Fruit fly (Drosophila melanogaster) whole organism, prepupa: ENCODE data around the gene Setd3.

Experiments used
- Blimp-1 ChIP-seq: fragments of 200-800 bp; sonication (Bioruptor generic); optimal IDR thresholded peaks from 3 replicates; lab custom pipeline; 2017; ENCODE audit warnings: missing biosample characterization, missing genetic modification characterization, mild to moderate bottlenecking, moderate library complexity, missing genetic modification reagents
- CG10631 ChIP-seq: fragments of 200-800 bp; sonication (Bioruptor generic); optimal IDR thresholded peaks from 2 replicates; lab custom pipeline; 2016; ENCODE audit warnings: missing biosample characterization, missing genetic modification characterization
- CG10669 ChIP-seq: fragments of 200-800 bp; sonication (Bioruptor generic); optimal IDR thresholded peaks from 3 replicates; lab custom pipeline; 2018; ENCODE audit warnings: missing biosample characterization, mild to moderate bottlenecking, missing genetic modification characterization, moderate library complexity
- CG11294 ChIP-seq: fragments of 200-800 bp; sonication (Bioruptor generic); IDR thresholded peaks from 2 replicates; pipeline ENCODE4 v1.3.6; 2022; ENCODE audit warnings: missing biosample characterization, missing genetic modification characterization
- CG11762 ChIP-seq: fragments of 200-800 bp; sonication (Bioruptor generic); optimal IDR thresholded peaks from 3 replicates; lab custom pipeline; 2016; ENCODE audit warnings: missing biosample characterization, missing genetic modification characterization; ENCODE audit not compliant: insufficient read depth
- CG11902 ChIP-seq: fragments of 200-800 bp; sonication (Bioruptor generic); optimal IDR thresholded peaks from 3 replicates; lab custom pipeline; 2016; ENCODE audit warnings: missing biosample characterization, missing genetic modification characterization
- CG15336 ChIP-seq: fragments of 200-800 bp; sonication (Bioruptor generic); IDR thresholded peaks from 2 replicates; pipeline ENCODE4 v1.3.6; 2022; ENCODE audit warnings: missing biosample characterization, missing genetic modification characterization
- CG1621 ChIP-seq: fragments of 200-800 bp; sonication (Bioruptor generic); optimal IDR thresholded peaks from 3 replicates; lab custom pipeline; 2018; ENCODE audit warnings: missing biosample characterization, mild to moderate bottlenecking, missing genetic modification characterization
- CG3032 ChIP-seq: fragments of 200-800 bp; optimal IDR thresholded peaks from 2 replicates; lab custom pipeline; 2019; ENCODE audit warnings: missing biosample characterization, mild to moderate bottlenecking, missing genetic modification characterization, moderate library complexity
- CG32006 ChIP-seq: fragments of 200-800 bp; sonication (Bioruptor generic); optimal IDR thresholded peaks from 3 replicates; lab custom pipeline; 2017; ENCODE audit warnings: missing biosample characterization, mild to moderate bottlenecking, missing genetic modification characterization
- CG34406 ChIP-seq: fragments of 200-800 bp; sonication (Bioruptor generic); optimal IDR thresholded peaks from 3 replicates; lab custom pipeline; 2016; ENCODE audit warnings: missing biosample characterization, missing genetic modification characterization
- CG3919 ChIP-seq: fragments of 200-800 bp; sonication (Bioruptor generic); optimal IDR thresholded peaks from 3 replicates; lab custom pipeline; 2016; ENCODE audit warnings: missing biosample characterization, missing genetic modification characterization
- CG4318 ChIP-seq: fragments of 200-800 bp; sonication (Bioruptor generic); optimal IDR thresholded peaks from 3 replicates; lab custom pipeline; 2017; ENCODE audit warnings: missing biosample characterization, mild to moderate bottlenecking, missing genetic modification characterization
- CG6163 ChIP-seq: fragments of 200-800 bp; sonication (Bioruptor generic); IDR thresholded peaks from 3 replicates; pipeline ENCODE4 v1.3.6; 2022; ENCODE audit warnings: missing biosample characterization, missing genetic modification characterization
- CG6276 ChIP-seq: fragments of 200-800 bp; sonication (Bioruptor generic); optimal IDR thresholded peaks from 2 replicates; lab custom pipeline; 2017; ENCODE audit warnings: missing biosample characterization, mild to moderate bottlenecking, missing genetic modification characterization
- CG6792 ChIP-seq: fragments of 200-800 bp; sonication (Bioruptor generic); optimal IDR thresholded peaks from 3 replicates; lab custom pipeline; 2016; ENCODE audit warnings: missing biosample characterization, missing genetic modification characterization
- CG6808 ChIP-seq: fragments of 200-800 bp; sonication (Bioruptor generic); optimal IDR thresholded peaks from 3 replicates; lab custom pipeline; 2017; ENCODE audit warnings: missing biosample characterization, missing genetic modification characterization, mild to moderate bottlenecking, moderate library complexity, missing genetic modification reagents
- CG8119 ChIP-seq: fragments of 200-800 bp; sonication (Bioruptor generic); IDR thresholded peaks from 3 replicates; pipeline ENCODE4 v1.3.6; 2022; ENCODE audit warnings: missing biosample characterization, missing genetic modification characterization
- CG8319 ChIP-seq: fragments of 200-800 bp; sonication (Bioruptor generic); optimal IDR thresholded peaks from 3 replicates; lab custom pipeline; 2016; ENCODE audit warnings: missing biosample characterization, missing genetic modification characterization
- CG8632 ChIP-seq: fragments of 200-800 bp; sonication (Bioruptor generic); optimal IDR thresholded peaks from 3 replicates; lab custom pipeline; 2016; ENCODE audit warnings: missing biosample characterization, missing genetic modification characterization
- CG9139 ChIP-seq: fragments of 200-800 bp; sonication (Bioruptor generic); optimal IDR thresholded peaks from 3 replicates; lab custom pipeline; 2017; ENCODE audit warnings: missing biosample characterization, mild to moderate bottlenecking, missing genetic modification characterization
- Eip78C ChIP-seq: fragments of 200-800 bp; sonication (Bioruptor generic); peaks from one replicate; lab custom pipeline; 2016; ENCODE audit warnings: missing biosample characterization, missing genetic modification characterization
- Ets21C ChIP-seq: fragments of 200-800 bp; sonication (Bioruptor generic); optimal IDR thresholded peaks from 3 replicates; lab custom pipeline; 2016; ENCODE audit warnings: missing biosample characterization, missing genetic modification characterization
- Ets96B ChIP-seq: fragments of 200-800 bp; optimal IDR thresholded peaks from 2 replicates; lab custom pipeline; 2019; ENCODE audit warnings: missing biosample characterization, mild to moderate bottlenecking, missing genetic modification characterization, moderate library complexity
- Hr38 ChIP-seq: sonication (Bioruptor generic); optimal IDR thresholded peaks from 2 replicates; lab custom pipeline; 2016; ENCODE audit warnings: missing biosample characterization, missing genetic modification characterization
- Hr39 ChIP-seq: fragments of 200-800 bp; sonication (Bioruptor generic); optimal IDR thresholded peaks from 2 replicates; lab custom pipeline; 2016; ENCODE audit warnings: missing biosample characterization, missing genetic modification characterization
- Hr4 ChIP-seq: fragments of 200-800 bp; sonication (Bioruptor generic); optimal IDR thresholded peaks from 3 replicates; lab custom pipeline; 2016; ENCODE audit warnings: missing biosample characterization, missing genetic modification characterization
- Lpt ChIP-seq: fragments of 200-800 bp; sonication (Bioruptor generic); optimal IDR thresholded peaks from 3 replicates; lab custom pipeline; 2016; ENCODE audit warnings: missing biosample characterization, missing genetic modification characterization
- OdsH ChIP-seq: fragments of 200-800 bp; sonication (Bioruptor generic); optimal IDR thresholded peaks from 3 replicates; lab custom pipeline; 2016; ENCODE audit warnings: missing biosample characterization, missing genetic modification characterization
- Smox ChIP-seq: fragments of 200-800 bp; sonication (Bioruptor generic); optimal IDR thresholded peaks from 3 replicates; lab custom pipeline; 2016; ENCODE audit warnings: missing biosample characterization, missing genetic modification characterization
- Sox102F ChIP-seq: fragments of 200-800 bp; sonication (Bioruptor generic); optimal IDR thresholded peaks from 2 replicates; lab custom pipeline; 2016; ENCODE audit warnings: missing biosample characterization, mild to moderate bottlenecking, missing genetic modification characterization
- Sox15 ChIP-seq: fragments of 200-800 bp; sonication (Bioruptor generic); optimal IDR thresholded peaks from 3 replicates; lab custom pipeline; 2016; ENCODE audit warnings: missing biosample characterization, missing genetic modification characterization
- acj6 ChIP-seq: fragments of 200-800 bp; sonication (Bioruptor generic); optimal IDR thresholded peaks from 3 replicates; lab custom pipeline; 2016; ENCODE audit warnings: missing biosample characterization, missing genetic modification characterization
- cyc ChIP-seq: fragments of 200-800 bp; sonication (Bioruptor generic); optimal IDR thresholded peaks from 3 replicates; lab custom pipeline; 2016; ENCODE audit warnings: missing biosample characterization, missing genetic modification characterization
- fd85E ChIP-seq: fragments of 200-800 bp; sonication (Bioruptor generic); optimal IDR thresholded peaks from 3 replicates; lab custom pipeline; 2016; ENCODE audit warnings: missing biosample characterization, missing genetic modification characterization
- fkh ChIP-seq: fragments of 200-800 bp; sonication (Bioruptor generic); optimal IDR thresholded peaks from 3 replicates; lab custom pipeline; 2017; ENCODE audit warnings: missing biosample characterization, mild to moderate bottlenecking, missing genetic modification characterization, moderate library complexity
- lz ChIP-seq: fragments of 200-800 bp; sonication (Bioruptor generic); optimal IDR thresholded peaks from 3 replicates; lab custom pipeline; 2016; ENCODE audit warnings: missing biosample characterization, missing genetic modification characterization
- net ChIP-seq: fragments of 200-800 bp; sonication (Bioruptor generic); optimal IDR thresholded peaks from 3 replicates; lab custom pipeline; 2016; ENCODE audit warnings: missing biosample characterization, missing genetic modification characterization
- salr ChIP-seq, 2 experiments: fragments of 200-800 bp; sonication (Bioruptor generic); optimal IDR thresholded peaks; 3 replicates each; lab custom pipeline; 2016 to 2018; ENCODE audit warnings: missing biosample characterization in 2 of 2, missing genetic modification characterization in 2 of 2, mild to moderate bottlenecking in 1 of 2
- spab ChIP-seq: fragments of 200-800 bp; sonication (Bioruptor generic); optimal IDR thresholded peaks from 2 replicates; lab custom pipeline; 2017; ENCODE audit warnings: missing biosample characterization, mild to moderate bottlenecking, missing genetic modification characterization, missing genetic modification reagents
- topi ChIP-seq: fragments of 200-800 bp; sonication (Bioruptor generic); optimal IDR thresholded peaks from 3 replicates; lab custom pipeline; 2016; ENCODE audit warnings: missing biosample characterization, missing genetic modification characterization
- vri ChIP-seq: fragments of 200-800 bp; sonication (Bioruptor generic); optimal IDR thresholded peaks from 3 replicates; lab custom pipeline; 2016; ENCODE audit warnings: missing biosample characterization, mild to moderate bottlenecking, missing genetic modification characterization

The Setd3 gene

DNA sequence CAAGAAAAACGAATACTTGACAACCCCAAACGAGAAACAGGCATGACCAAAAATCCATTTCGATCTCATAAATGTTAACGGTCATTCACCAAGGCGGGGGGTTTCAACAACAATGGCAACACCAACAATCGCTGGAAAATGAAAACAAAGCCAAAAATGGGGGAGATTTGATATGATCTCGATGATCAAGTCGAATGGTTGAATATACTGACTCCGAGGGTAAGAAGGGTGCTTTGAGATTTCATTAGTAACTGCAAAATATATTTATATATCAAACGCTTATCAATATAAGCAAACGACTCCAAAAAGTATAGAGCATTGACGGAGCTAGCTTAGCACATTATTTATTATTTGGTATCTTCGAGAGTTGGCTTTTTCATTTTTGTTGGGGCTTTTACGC lies 21.6 kb upstream of the Setd3 start (continued):
- TF ChIP-seq Sox15 (GFP tag; lab: Kevin White, UChicago): no peak
- TF ChIP-seq lz: peak; percentile 28
- TF ChIP-seq net (GFP tag; lab: Kevin White, UChicago): no peak
- no peak for TF ChIP-seq CG6792 (GFP tag; lab: Kevin White, UChicago)
- no peak for TF ChIP-seq CG6808 (GFP tag; lab: Kevin White, UChicago)
- peak; percentile 20 for TF ChIP-seq Sox102F (GFP tag; lab: Kevin White, UChicago)
- TF ChIP-seq fd85E (GFP tag; lab: Kevin White, UChicago): no peak
- TF ChIP-seq CG34406: no peak
- no peak for TF ChIP-seq Lpt (GFP tag; lab: Kevin White, UChicago)
- TF ChIP-seq CG1621: no peak
- no peak for TF ChIP-seq CG8119
- no peak for TF ChIP-seq CG6276 (GFP tag; lab: Kevin White, UChicago)
- TF ChIP-seq CG3919 (GFP tag; lab: Kevin White, UChicago): peak; percentile 19
- TF ChIP-seq CG10631: no peak
- no peak for TF ChIP-seq CG9139 (GFP tag; lab: Kevin White, UChicago)
- peak; percentile 47 for TF ChIP-seq topi (GFP tag; lab: Kevin White, UChicago)
- TF ChIP-seq CG32006 (GFP tag; lab: Kevin White, UChicago): peak; percentile 23
- no peak for TF ChIP-seq Hr38 (GFP tag; lab: Kevin White, UChicago)
- TF ChIP-seq salr (GFP tag; optimal IDR thresholded peaks at IDR 0.05; lab: Kevin White, UChicago): no peak
- no peak for TF ChIP-seq Blimp-1 (GFP tag; lab: Kevin White, UChicago)
- TF ChIP-seq Smox (GFP tag; lab: Kevin White, UChicago): peak; percentile 28
- TF ChIP-seq Hr4 (GFP tag; lab: Kevin White, UChicago): no peak
- TF ChIP-seq Ets21C (GFP tag; lab: Kevin White, UChicago): no peak
- TF ChIP-seq CG15336 (GFP tag; lab: Robert Waterston, UW): 0 out of 2 replicates have a peak, but pooled peaks have one; percentile 11
- no peak for TF ChIP-seq spab (GFP tag; lab: Kevin White, UChicago)
- TF ChIP-seq CG8319 (GFP tag; lab: Kevin White, UChicago): no peak
- TF ChIP-seq CG10669 (GFP tag; lab: Kevin White, UChicago): no peak
- TF ChIP-seq acj6: no peak
- TF ChIP-seq vri (GFP tag; lab: Kevin White, UChicago): no peak
- no peak for TF ChIP-seq CG11762 (GFP tag; lab: Kevin White, UChicago)
- TF ChIP-seq CG8632 (GFP tag; lab: Kevin White, UChicago): no peak
- no peak for TF ChIP-seq CG4318 (GFP tag; lab: Kevin White, UChicago)
- TF ChIP-seq, all 60 proteins: peak for 17

dm6 chrX:6988632-6989338 lies 20.2 kb upstream of the Setd3 start:
- TF ChIP-seq CG8119 (no peak), Hr39 (GFP tag; lab: Kevin White, UChicago) (no peak), CG10669 (GFP tag; lab: Kevin White, UChicago) (no peak), CG11902 (GFP tag; lab: Kevin White, UChicago) (no peak), CG32006 (GFP tag; lab: Kevin White, UChicago) (no peak), CG6163 (GFP tag; lab: Robert Waterston, UW) (no peak), Ets96B (tag; lab: Kevin White, UChicago) (no peak), Blimp-1 (GFP tag; lab: Kevin White, UChicago) (no peak), OdsH (GFP tag; lab: Kevin White, UChicago) (no peak), Eip78C (GFP tag; lab: Kevin White, UChicago) (no peak), Smox (GFP tag; lab: Kevin White, UChicago) (no peak), CG11294 (GFP tag; lab: Robert Waterston, UW) (no peak), CG1621 (no peak), fd85E (GFP tag; lab: Kevin White, UChicago) (no peak), vri (GFP tag; lab: Kevin White, UChicago) (no peak), CG3032 (tag; lab: Kevin White, UChicago) (no peak), cyc (GFP tag; lab: Kevin White, UChicago) (no peak), CG9139 (GFP tag; lab: Kevin White, UChicago) (no peak), fkh (no peak), CG4318 (GFP tag; lab: Kevin White, UChicago) (no peak)
